Fruit fly (Drosophila melanogaster) whole organism, embryonic: Measurements from ENCODE around the gene CG5910.

Source experiments
- Antp ChIP-seq: fragments of 200-800 bp; sonication (Bioruptor generic); optimal IDR thresholded peaks from 3 replicates; lab custom pipeline; 2016; ENCODE audit warnings: missing biosample characterization, missing genetic modification characterization
- B-H1 ChIP-seq: fragments of 200-800 bp; sonication (Bioruptor generic); IDR thresholded peaks from 3 replicates; pipeline ENCODE4 v1.3.6; 2022; ENCODE audit warnings: missing biosample characterization, missing genetic modification characterization
- B-H2 ChIP-seq: fragments of 200-800 bp; sonication (Bioruptor generic); optimal IDR thresholded peaks from 2 replicates; lab custom pipeline; 2018; ENCODE audit warnings: missing biosample characterization, mild to moderate bottlenecking, missing genetic modification characterization
- BEAF-32 ChIP-seq: fragments of 200-800 bp; sonication (Bioruptor generic); optimal IDR thresholded peaks from 3 replicates; lab custom pipeline; 2017; ENCODE audit warnings: missing biosample characterization, missing genetic modification characterization, mild to moderate bottlenecking, moderate library complexity, missing genetic modification reagents
- Bteb2 ChIP-seq: fragments of 200-800 bp; sonication (Bioruptor generic); optimal IDR thresholded peaks from 2 replicates; lab custom pipeline; 2016; ENCODE audit warnings: missing biosample characterization, missing genetic modification characterization
- CG10209 ChIP-seq: fragments of 200-800 bp; sonication (Bioruptor generic); optimal IDR thresholded peaks from 3 replicates; lab custom pipeline; 2017; ENCODE audit warnings: missing biosample characterization, mild to moderate bottlenecking, missing genetic modification characterization, missing genetic modification reagents
- CG10267 ChIP-seq: fragments of 200-800 bp; sonication (Bioruptor generic); optimal IDR thresholded peaks from 2 replicates; lab custom pipeline; 2018; ENCODE audit warnings: missing biosample characterization, mild to moderate bottlenecking, missing genetic modification characterization, moderate library complexity
- CG10565 ChIP-seq: fragments of 200-800 bp; sonication (Bioruptor generic); optimal IDR thresholded peaks from 3 replicates; lab custom pipeline; 2016; ENCODE audit warnings: missing biosample characterization, mild to moderate bottlenecking, missing genetic modification characterization
- CG12155 ChIP-seq: fragments of 200-800 bp; sonication (Bioruptor generic); optimal IDR thresholded peaks from 3 replicates; lab custom pipeline; 2016; ENCODE audit warnings: missing biosample characterization, missing genetic modification characterization
- CG12659 ChIP-seq: fragments of 200-800 bp; sonication (Bioruptor generic); optimal IDR thresholded peaks from 3 replicates; lab custom pipeline; 2017; ENCODE audit warnings: mild to moderate bottlenecking, missing biosample characterization, missing genetic modification reagents, missing genetic modification characterization
- CG13287 ChIP-seq: fragments of 200-800 bp; sonication (Bioruptor generic); IDR thresholded peaks from 2 replicates; pipeline ENCODE4 v1.3.6; 2022; ENCODE audit warnings: missing biosample characterization, missing genetic modification characterization; ENCODE audit not compliant: partially characterized antibody
- CG15514 ChIP-seq: fragments of 200-800 bp; sonication (Bioruptor generic); optimal IDR thresholded peaks from 3 replicates; lab custom pipeline; 2017; ENCODE audit warnings: missing biosample characterization, missing genetic modification characterization, mild to moderate bottlenecking, moderate library complexity, missing genetic modification reagents
- CG15601 ChIP-seq: fragments of 200-800 bp; sonication (Bioruptor generic); optimal IDR thresholded peaks from 3 replicates; lab custom pipeline; 2019; ENCODE audit warnings: missing biosample characterization, mild to moderate bottlenecking, missing genetic modification characterization, moderate library complexity
- CG16813 ChIP-seq: fragments of 200-800 bp; sonication (Bioruptor generic); IDR thresholded peaks from 3 replicates; pipeline ENCODE4 v1.3.6; 2022; ENCODE audit warnings: missing biosample characterization, missing genetic modification characterization; ENCODE audit not compliant: partially characterized antibody
- CG2120 ChIP-seq: fragments of 200-800 bp; sonication (Bioruptor generic); optimal IDR thresholded peaks from 3 replicates; lab custom pipeline; 2016; ENCODE audit warnings: missing biosample characterization, missing genetic modification characterization
- CG2712 ChIP-seq: fragments of 200-800 bp; optimal IDR thresholded peaks from 3 replicates; lab custom pipeline; 2019; ENCODE audit warnings: missing biosample characterization, mild to moderate bottlenecking, missing genetic modification characterization, moderate library complexity
- CG33213 ChIP-seq: fragments of 200-800 bp; sonication (Bioruptor generic); optimal IDR thresholded peaks from 3 replicates; lab custom pipeline; 2016; ENCODE audit warnings: missing biosample characterization, missing genetic modification characterization
- CG3407 ChIP-seq: fragments of 200-800 bp; sonication (Bioruptor generic); optimal IDR thresholded peaks from 2 replicates; lab custom pipeline; 2018; ENCODE audit warnings: missing biosample characterization, mild to moderate bottlenecking, missing genetic modification characterization
- CG5245 ChIP-seq: fragments of 200-800 bp; sonication (Bioruptor generic); optimal IDR thresholded peaks from 3 replicates; lab custom pipeline; 2016; ENCODE audit warnings: missing biosample characterization, missing genetic modification characterization
- CG6791 ChIP-seq: fragments of 200-800 bp; sonication (Bioruptor generic); IDR thresholded peaks from 3 replicates; pipeline ENCODE4 v1.3.6; 2022; ENCODE audit warnings: missing biosample characterization, missing genetic modification characterization; ENCODE audit not compliant: partially characterized antibody
- CG8924 ChIP-seq: fragments of 200-800 bp; optimal IDR thresholded peaks from 3 replicates; lab custom pipeline; 2019; ENCODE audit warnings: missing biosample characterization, mild to moderate bottlenecking, missing genetic modification characterization, moderate library complexity
- Chrac-16 ChIP-seq: fragments of 200-800 bp; sonication (Bioruptor generic); optimal IDR thresholded peaks from 3 replicates; lab custom pipeline; 2016; ENCODE audit warnings: missing biosample characterization, missing genetic modification characterization
- Dll ChIP-seq: fragments of 200-800 bp; sonication (Bioruptor generic); IDR thresholded peaks from 4 replicates; pipeline ENCODE4 v1.3.6; 2022; ENCODE audit warnings: missing biosample characterization, missing genetic modification characterization; ENCODE audit not compliant: partially characterized antibody
- Doc3 ChIP-seq: fragments of 200-800 bp; sonication (Bioruptor generic); IDR thresholded peaks from 3 replicates; pipeline ENCODE4 v1.3.6; 2022; ENCODE audit warnings: missing biosample characterization, missing genetic modification characterization; ENCODE audit not compliant: partially characterized antibody
- Dp ChIP-seq: fragments of 200-800 bp; sonication (Bioruptor generic); optimal IDR thresholded peaks from 2 replicates; lab custom pipeline; 2018; ENCODE audit warnings: missing biosample characterization, mild to moderate bottlenecking, missing genetic modification characterization, moderate library complexity
- Dref ChIP-seq: fragments of 200-800 bp; sonication (Bioruptor generic); IDR thresholded peaks from 2 replicates; pipeline ENCODE4 v1.3.6; 2022; ENCODE audit warnings: missing biosample characterization, missing genetic modification characterization
- Ets97D ChIP-seq: fragments of 200-800 bp; sonication (Bioruptor generic); optimal IDR thresholded peaks from 3 replicates; lab custom pipeline; 2016; ENCODE audit warnings: missing biosample characterization, missing genetic modification characterization
- Fer1 ChIP-seq: fragments of 200-800 bp; sonication (Bioruptor generic); optimal IDR thresholded peaks from 2 replicates; lab custom pipeline; 2017; ENCODE audit warnings: missing biosample characterization, mild to moderate bottlenecking, missing genetic modification characterization
- Hmr ChIP-seq: fragments of 200-800 bp; sonication (Bioruptor generic); optimal IDR thresholded peaks from 3 replicates; lab custom pipeline; 2017; ENCODE audit warnings: mild to moderate bottlenecking, missing biosample characterization, missing genetic modification reagents, missing genetic modification characterization
- Hsf ChIP-seq: fragments of 200-800 bp; sonication (Bioruptor generic); optimal IDR thresholded peaks from 3 replicates; lab custom pipeline; 2016; ENCODE audit warnings: missing biosample characterization, missing genetic modification characterization
- Med ChIP-seq: fragments of 200-800 bp; sonication (Bioruptor generic); peaks from one replicate; lab custom pipeline; 2016; ENCODE audit warnings: missing biosample characterization, missing genetic modification characterization, mild to moderate bottlenecking, inconsistent platforms, moderate library complexity
- Optix ChIP-seq: fragments of 200-800 bp; sonication (Bioruptor generic); IDR thresholded peaks from 3 replicates; pipeline ENCODE4 v1.3.6; 2022; ENCODE audit warnings: missing biosample characterization, missing genetic modification characterization
- Rfx ChIP-seq: fragments of 200-800 bp; sonication (Bioruptor generic); IDR thresholded peaks from 2 replicates; pipeline ENCODE4 v1.3.6; 2022; ENCODE audit warnings: missing biosample characterization, missing genetic modification characterization
- YL-1 ChIP-seq: fragments of 200-800 bp; sonication (Bioruptor generic); optimal IDR thresholded peaks from 3 replicates; lab custom pipeline; 2017; ENCODE audit warnings: missing biosample characterization, mild to moderate bottlenecking, missing genetic modification characterization
- ato ChIP-seq: fragments of 200-800 bp; sonication (Bioruptor generic); IDR thresholded peaks from 2 replicates; pipeline ENCODE4 v1.3.6; 2022; ENCODE audit warnings: missing biosample characterization, missing genetic modification characterization; ENCODE audit not compliant: partially characterized antibody
- chn ChIP-seq: fragments of 200-800 bp; sonication (Bioruptor generic); optimal IDR thresholded peaks from 2 replicates; lab custom pipeline; 2016; ENCODE audit warnings: missing biosample characterization, missing genetic modification characterization
- crp ChIP-seq, 2 experiments: fragments of 200-800 bp; sonication (Bioruptor generic); optimal IDR thresholded peaks; 2 replicates in 1 of 2; 3 replicates in 1 of 2; lab custom pipeline; 2017; ENCODE audit warnings: missing biosample characterization in 2 of 2, missing genetic modification characterization in 2 of 2, mild to moderate bottlenecking in 1 of 2, moderate library complexity in 1 of 2
- gfzf ChIP-seq: fragments of 200-800 bp; sonication (Bioruptor generic); optimal IDR thresholded peaks from 2 replicates; lab custom pipeline; 2016; ENCODE audit warnings: missing biosample characterization, mild to moderate bottlenecking, missing genetic modification characterization, moderate library complexity
- hbn ChIP-seq: fragments of 200-800 bp; sonication (Bioruptor generic); IDR thresholded peaks from 2 replicates; pipeline ENCODE4 v1.3.6; 2022; ENCODE audit warnings: missing biosample characterization, missing genetic modification characterization; ENCODE audit not compliant: partially characterized antibody
- inv ChIP-seq: fragments of 200-800 bp; sonication (Bioruptor generic); IDR thresholded peaks from 2 replicates; pipeline ENCODE4 v1.3.6; 2022; ENCODE audit warnings: missing biosample characterization, missing genetic modification characterization; ENCODE audit not compliant: partially characterized antibody
- kay ChIP-seq: fragments of 200-800 bp; sonication (Bioruptor generic); optimal IDR thresholded peaks from 2 replicates; lab custom pipeline; 2016; ENCODE audit warnings: missing biosample characterization, missing genetic modification characterization
- lbe ChIP-seq: fragments of 200-800 bp; sonication (Bioruptor generic); optimal IDR thresholded peaks from 2 replicates; lab custom pipeline; 2016; ENCODE audit warnings: missing biosample characterization, mild to moderate bottlenecking, missing genetic modification characterization
- maf-S ChIP-seq: fragments of 200-800 bp; sonication (Bioruptor generic); optimal IDR thresholded peaks from 2 replicates; lab custom pipeline; 2016; ENCODE audit warnings: missing biosample characterization, missing genetic modification characterization
- nom ChIP-seq: fragments of 200-800 bp; sonication (Bioruptor generic); optimal IDR thresholded peaks from 2 replicates; lab custom pipeline; 2017; ENCODE audit warnings: missing biosample characterization, missing genetic modification characterization, mild to moderate bottlenecking, moderate library complexity, missing genetic modification reagents
- phol ChIP-seq: fragments of 200-800 bp; sonication (Bioruptor generic); optimal IDR thresholded peaks from 3 replicates; lab custom pipeline; 2018; ENCODE audit warnings: missing biosample characterization, mild to moderate bottlenecking, missing genetic modification characterization, moderate library complexity
- row ChIP-seq: fragments of 200-800 bp; sonication (Bioruptor generic); IDR thresholded peaks from 3 replicates; pipeline ENCODE4 v1.3.6; 2022; ENCODE audit warnings: missing biosample characterization, missing genetic modification characterization
- tin ChIP-seq: fragments of 200-800 bp; sonication (Bioruptor generic); optimal IDR thresholded peaks from 3 replicates; lab custom pipeline; 2016; ENCODE audit warnings: missing biosample characterization, missing genetic modification characterization
- unc-4 ChIP-seq: fragments of 200-800 bp; sonication (Bioruptor generic); IDR thresholded peaks from 2 replicates; pipeline ENCODE4 v1.3.6; 2022; ENCODE audit warnings: missing biosample characterization, missing genetic modification characterization; ENCODE audit not compliant: partially characterized antibody
- vvl ChIP-seq: fragments of 200-800 bp; sonication (Bioruptor generic); IDR thresholded peaks from 2 replicates; pipeline ENCODE4 v1.3.6; 2022; ENCODE audit warnings: missing biosample characterization, missing genetic modification characterization

Gene CG5910

dm6 chr3L:20432297-20432696 lies 9.9 kb upstream of the CG5910 start, which contains the start of the genes Las and Psn (continued):
- peak; percentile 45; the same call in 1 of the 2 replicates for TF ChIP-seq inv (GFP tag; lab: Robert Waterston, UW)
- no peak for TF ChIP-seq CG5245
- no peak for TF ChIP-seq CG15601 (tag; lab: Kevin White, UChicago)
- peak; percentile 84 for TF ChIP-seq gfzf
- no peak for TF ChIP-seq Antp (GFP tag; lab: Kevin White, UChicago)
- TF ChIP-seq CG8924 (tag; lab: Kevin White, UChicago) = peak; percentile 18
- TF ChIP-seq kay = peak; percentile 29
- peak; percentile 32; the same call in 1 of the 2 replicates for TF ChIP-seq vvl (GFP tag; lab: Robert Waterston, UW)
- peak; percentile 63 for TF ChIP-seq Dref (GFP tag; lab: Robert Waterston, UW)
- peak; percentile 60 to 93 for TF ChIP-seq crp (GFP tag; optimal IDR thresholded peaks at IDR 0.05; lab: Kevin White, UChicago)
- TF ChIP-seq CG16813 (GFP tag; lab: Robert Waterston, UW) = peak; percentile 59; the same call in 2 of the 3 replicates
- TF ChIP-seq Bteb2 (GFP tag; lab: Kevin White, UChicago) = peak; percentile 34
- peak; percentile 9 for TF ChIP-seq tin
- peak; percentile 90 for TF ChIP-seq Med
- peak; percentile 16 for TF ChIP-seq CG12155
- 0 out of 3 replicates have a peak, but pooled peaks have one; percentile 45 for TF ChIP-seq CG6791
- TF ChIP-seq CG13287 = peak; percentile 82
- peak; percentile 52 for TF ChIP-seq CG2120 (GFP tag; lab: Kevin White, UChicago)
- TF ChIP-seq chn (GFP tag; lab: Kevin White, UChicago) = no peak
- TF ChIP-seq lbe = peak; percentile 61
- TF ChIP-seq phol = peak; percentile 36
- no peak for TF ChIP-seq maf-S (GFP tag; lab: Kevin White, UChicago)
- peak; percentile 13 for TF ChIP-seq nom (GFP tag; lab: Kevin White, UChicago)
- peak; percentile 49 for TF ChIP-seq CG2712 (tag; lab: Kevin White, UChicago)
- no peak for TF ChIP-seq Optix (GFP tag; lab: Robert Waterston, UW)
- 0 out of 2 replicates have a peak, but pooled peaks have one; percentile 40 for TF ChIP-seq ato (GFP tag; lab: Robert Waterston, UW)
- TF ChIP-seq CG10565 (GFP tag; lab: Kevin White, UChicago) = no peak
- TF ChIP-seq CG10209 (GFP tag; lab: Kevin White, UChicago) = no peak
- TF ChIP-seq CG15514 = peak; percentile 20
- peak; percentile 18 for TF ChIP-seq Hsf (GFP tag; lab: Kevin White, UChicago)
- peak; percentile 84 for TF ChIP-seq Dll
- TF ChIP-seq CG12659 (GFP tag; lab: Kevin White, UChicago) = peak; percentile 56
- TF ChIP-seq Fer1 = peak; percentile 3
- TF ChIP-seq Rfx (GFP tag; lab: Robert Waterston, UW) = no peak
- TF ChIP-seq CG33213 (GFP tag; lab: Kevin White, UChicago) = peak; percentile 33
- TF ChIP-seq hbn (GFP tag; lab: Robert Waterston, UW) = peak; percentile 58; the same call in 1 of the 2 replicates
- TF ChIP-seq B-H2 = peak; percentile 7
- peak; percentile 71 for TF ChIP-seq unc-4 (GFP tag; lab: Robert Waterston, UW)
- TF ChIP-seq CG10267 (tag; lab: Kevin White, UChicago) = peak; percentile 62
- no peak for TF ChIP-seq CG3407 (GFP tag; lab: Kevin White, UChicago)
- TF ChIP-seq BEAF-32 (GFP tag; lab: Kevin White, UChicago) = peak; percentile 76
- peak; percentile 69 for TF ChIP-seq Doc3 (GFP tag; lab: Robert Waterston, UW)
- no peak for TF ChIP-seq Hmr
- peak; percentile 50 for TF ChIP-seq row (GFP tag; lab: Robert Waterston, UW)
- peak; percentile 80 for TF ChIP-seq YL-1 (GFP tag; lab: Kevin White, UChicago)
- peak; percentile 0 for TF ChIP-seq Chrac-16
- TF ChIP-seq B-H1 (GFP tag; lab: Robert Waterston, UW) = no peak
- peak; percentile 51 for TF ChIP-seq Ets97D (GFP tag; lab: Kevin White, UChicago)
- TF ChIP-seq Dp (GFP tag; lab: Kevin White, UChicago) = peak; percentile 61
